Fruit fly (Drosophila melanogaster) whole organism, embryonic: ENCODE measurements around the gene Argp.

Source experiments
- Antp ChIP-seq: fragments of 200-800 bp; sonication (Bioruptor generic); optimal IDR thresholded peaks from 3 replicates; lab custom pipeline; 2016; ENCODE audit warnings: missing biosample characterization, missing genetic modification characterization
- Atf3 ChIP-seq: fragments of 200-800 bp; sonication (Bioruptor generic); optimal IDR thresholded peaks from 3 replicates; lab custom pipeline; 2016; ENCODE audit warnings: missing biosample characterization, missing genetic modification characterization
- CG12236 ChIP-seq: fragments of 200-800 bp; sonication (Bioruptor generic); optimal IDR thresholded peaks from 2 replicates; lab custom pipeline; 2016; ENCODE audit warnings: missing biosample characterization, missing genetic modification characterization
- CG12769 ChIP-seq: fragments of 200-800 bp; sonication (Bioruptor generic); optimal IDR thresholded peaks from 2 replicates; lab custom pipeline; 2019; ENCODE audit warnings: missing biosample characterization, mild to moderate bottlenecking, missing genetic modification characterization, moderate library complexity
- CG14050 ChIP-seq: fragments of 200-800 bp; sonication (Bioruptor generic); IDR thresholded peaks from 3 replicates; pipeline ENCODE4 v1.3.6; 2022; ENCODE audit warnings: missing biosample characterization, missing genetic modification characterization
- CG16779 ChIP-seq: fragments of 200-800 bp; sonication (Bioruptor generic); IDR thresholded peaks from 2 replicates; pipeline ENCODE4 v1.3.6; 2022; ENCODE audit warnings: missing biosample characterization, missing genetic modification characterization
- CG31388 ChIP-seq: fragments of 200-800 bp; sonication (Bioruptor generic); optimal IDR thresholded peaks from 2 replicates; lab custom pipeline; 2016; ENCODE audit warnings: missing biosample characterization, missing genetic modification characterization
- CG3163 ChIP-seq: fragments of 200-800 bp; sonication (Bioruptor generic); optimal IDR thresholded peaks from 3 replicates; lab custom pipeline; 2016; ENCODE audit warnings: missing biosample characterization, missing genetic modification characterization
- CG33213 ChIP-seq: fragments of 200-800 bp; sonication (Bioruptor generic); optimal IDR thresholded peaks from 3 replicates; lab custom pipeline; 2016; ENCODE audit warnings: missing biosample characterization, missing genetic modification characterization
- CG34376 ChIP-seq: fragments of 200-800 bp; sonication (Bioruptor generic); optimal IDR thresholded peaks from 2 replicates; lab custom pipeline; 2018; ENCODE audit warnings: missing biosample characterization, mild to moderate bottlenecking, missing genetic modification characterization
- CG4854 ChIP-seq: fragments of 200-800 bp; sonication (Bioruptor generic); optimal IDR thresholded peaks from 2 replicates; lab custom pipeline; 2016; ENCODE audit warnings: missing biosample characterization, missing genetic modification characterization, inconsistent platforms
- CG5245 ChIP-seq: fragments of 200-800 bp; sonication (Bioruptor generic); optimal IDR thresholded peaks from 3 replicates; lab custom pipeline; 2016; ENCODE audit warnings: missing biosample characterization, missing genetic modification characterization
- CG6254 ChIP-seq: fragments of 200-800 bp; sonication (Bioruptor generic); optimal IDR thresholded peaks from 3 replicates; lab custom pipeline; 2017; ENCODE audit warnings: mild to moderate bottlenecking, missing biosample characterization, missing genetic modification reagents, missing genetic modification characterization
- CG7372 ChIP-seq: fragments of 200-800 bp; sonication (Bioruptor generic); IDR thresholded peaks from 2 replicates; pipeline ENCODE4 v1.3.6; 2022; ENCODE audit warnings: missing biosample characterization, missing genetic modification characterization
- CG7839 ChIP-seq: fragments of 200-800 bp; sonication (Bioruptor generic); optimal IDR thresholded peaks from 3 replicates; lab custom pipeline; 2018; ENCODE audit warnings: missing biosample characterization, mild to moderate bottlenecking, missing genetic modification characterization, moderate library complexity
- CG8924 ChIP-seq: fragments of 200-800 bp; optimal IDR thresholded peaks from 3 replicates; lab custom pipeline; 2019; ENCODE audit warnings: missing biosample characterization, mild to moderate bottlenecking, missing genetic modification characterization, moderate library complexity
- CG8944 ChIP-seq: fragments of 200-800 bp; sonication (Bioruptor generic); optimal IDR thresholded peaks from 3 replicates; lab custom pipeline; 2016; ENCODE audit warnings: missing biosample characterization, missing genetic modification characterization
- CkIIα-i1 ChIP-seq: fragments of 200-800 bp; sonication (Bioruptor generic); IDR thresholded peaks from 2 replicates; pipeline ENCODE4 v1.3.6; 2022; ENCODE audit warnings: missing biosample characterization, missing genetic modification characterization
- Dbx ChIP-seq: fragments of 200-800 bp; sonication (Bioruptor generic); IDR thresholded peaks from 3 replicates; pipeline ENCODE4 v1.3.6; 2022; ENCODE audit warnings: missing biosample characterization, missing genetic modification characterization
- GATAe ChIP-seq: fragments of 200-800 bp; sonication (Bioruptor generic); conservative IDR thresholded peaks from 2 replicates; pipeline ENCODE4 v1.3.6; 2022; ENCODE audit warnings: missing biosample characterization, missing genetic modification characterization
- HLH3B ChIP-seq: fragments of 200-800 bp; sonication (Bioruptor generic); IDR thresholded peaks from 2 replicates; pipeline ENCODE4 v1.3.6; 2022; ENCODE audit warnings: missing biosample characterization, missing genetic modification characterization
- HLH54F ChIP-seq: fragments of 200-800 bp; sonication (Bioruptor generic); optimal IDR thresholded peaks from 3 replicates; lab custom pipeline; 2016; ENCODE audit warnings: missing biosample characterization, missing genetic modification characterization
- Hand ChIP-seq: fragments of 200-800 bp; sonication (Bioruptor generic); optimal IDR thresholded peaks from 2 replicates; lab custom pipeline; 2017; ENCODE audit warnings: mild to moderate bottlenecking, missing biosample characterization, missing genetic modification reagents, missing genetic modification characterization
- Lpt ChIP-seq: fragments of >200 bp; optimal IDR thresholded peaks from 2 replicates; lab custom pipeline; 2018; ENCODE audit warnings: missing biosample characterization, missing genetic modification characterization
- MBD-R2 ChIP-seq: fragments of 200-800 bp; sonication (Bioruptor generic); IDR thresholded peaks from 2 replicates; pipeline ENCODE4 v1.3.6; 2022; ENCODE audit warnings: missing biosample characterization, missing genetic modification characterization
- MTF-1 ChIP-seq: fragments of 200-800 bp; sonication (Bioruptor generic); optimal IDR thresholded peaks from 2 replicates; lab custom pipeline; 2018; ENCODE audit warnings: missing biosample characterization, mild to moderate bottlenecking, missing genetic modification characterization, borderline replicate concordance
- Mrtf ChIP-seq: fragments of 200-800 bp; sonication (Bioruptor generic); IDR thresholded peaks from 3 replicates; pipeline ENCODE4 v1.3.6; 2022; ENCODE audit warnings: missing biosample characterization, missing genetic modification characterization
- Myb ChIP-seq: fragments of 200-800 bp; sonication (Bioruptor generic); optimal IDR thresholded peaks from 2 replicates; lab custom pipeline; 2016; ENCODE audit warnings: missing biosample characterization, missing genetic modification characterization
- NFAT ChIP-seq: fragments of 200-800 bp; sonication (Bioruptor generic); IDR thresholded peaks from 2 replicates; pipeline ENCODE4 v1.3.6; 2022; ENCODE audit warnings: missing biosample characterization, missing genetic modification characterization
- Rx ChIP-seq: fragments of 200-800 bp; sonication (Bioruptor generic); IDR thresholded peaks from 2 replicates; pipeline ENCODE4 v1.3.6; 2022; ENCODE audit warnings: missing biosample characterization, missing genetic modification characterization
- Xrp1 ChIP-seq: fragments of 200-800 bp; sonication (Bioruptor generic); IDR thresholded peaks from 2 replicates; pipeline ENCODE4 v1.3.6; 2022; ENCODE audit warnings: missing biosample characterization, missing genetic modification characterization
- ab ChIP-seq: fragments of 200-800 bp; sonication (Bioruptor generic); optimal IDR thresholded peaks from 2 replicates; lab custom pipeline; 2016; ENCODE audit warnings: missing biosample characterization, missing genetic modification characterization
- az2 ChIP-seq: fragments of 200-800 bp; sonication (Bioruptor generic); optimal IDR thresholded peaks from 3 replicates; lab custom pipeline; 2016; ENCODE audit warnings: missing biosample characterization, missing genetic modification characterization
- cato ChIP-seq: fragments of 200-800 bp; sonication (Bioruptor generic); optimal IDR thresholded peaks from 2 replicates; lab custom pipeline; 2016; ENCODE audit warnings: missing biosample characterization, missing genetic modification characterization, borderline replicate concordance
- da ChIP-seq: fragments of 200-800 bp; sonication (Bioruptor generic); optimal IDR thresholded peaks from 2 replicates; lab custom pipeline; 2016; ENCODE audit warnings: missing biosample characterization, missing genetic modification characterization
- dysf ChIP-seq: fragments of 200-800 bp; sonication (Bioruptor generic); IDR thresholded peaks from 3 replicates; pipeline ENCODE4 v1.3.6; 2022; ENCODE audit warnings: missing biosample characterization, missing genetic modification characterization
- ewg ChIP-seq: fragments of 200-800 bp; sonication (Bioruptor generic); optimal IDR thresholded peaks from 3 replicates; lab custom pipeline; 2017; ENCODE audit warnings: mild to moderate bottlenecking, missing biosample characterization, missing genetic modification reagents, missing genetic modification characterization
- fd64A ChIP-seq: fragments of 200-800 bp; sonication (Bioruptor generic); optimal IDR thresholded peaks from 3 replicates; lab custom pipeline; 2018; ENCODE audit warnings: missing biosample characterization, mild to moderate bottlenecking, missing genetic modification characterization
- ftz-f1 ChIP-seq: fragments of 200-800 bp; sonication (Bioruptor generic); optimal IDR thresholded peaks from 2 replicates; lab custom pipeline; 2016; ENCODE audit warnings: missing biosample characterization, missing genetic modification characterization
- gcm ChIP-seq: fragments of 200-800 bp; sonication (Bioruptor generic); optimal IDR thresholded peaks from 2 replicates; lab custom pipeline; 2019; ENCODE audit warnings: missing biosample characterization, mild to moderate bottlenecking, missing genetic modification characterization, moderate library complexity
- gfzf ChIP-seq: fragments of 200-800 bp; sonication (Bioruptor generic); optimal IDR thresholded peaks from 2 replicates; lab custom pipeline; 2016; ENCODE audit warnings: missing biosample characterization, mild to moderate bottlenecking, missing genetic modification characterization, moderate library complexity
- gsb ChIP-seq: fragments of 200-800 bp; sonication (Bioruptor generic); IDR thresholded peaks from 2 replicates; pipeline ENCODE4 v1.3.6; 2022; ENCODE audit warnings: missing biosample characterization, missing genetic modification characterization
- hkb ChIP-seq, 2 experiments: fragments of 200-800 bp in 1 of 2; fragments of >200 bp in 1 of 2; sonication (Bioruptor generic) in 1 of 2; IDR thresholded peaks in 1 of 2; optimal IDR thresholded peaks in 1 of 2; 2 replicates each; pipeline versions ENCODE4 v1.3.6 to Lab custom; 2017 to 2022; ENCODE audit warnings: missing biosample characterization in 1 of 2, missing genetic modification characterization in 1 of 2
- kni ChIP-seq: fragments of 200-800 bp; sonication (Bioruptor generic); optimal IDR thresholded peaks from 3 replicates; lab custom pipeline; 2017; ENCODE audit warnings: mild to moderate bottlenecking, missing biosample characterization, missing genetic modification reagents, missing genetic modification characterization
- org-1 ChIP-seq: fragments of 200-800 bp; sonication (Bioruptor generic); optimal IDR thresholded peaks from 2 replicates; lab custom pipeline; 2017; ENCODE audit warnings: missing biosample characterization, missing genetic modification characterization
- sna ChIP-seq: fragments of 200-800 bp; sonication (Bioruptor generic); IDR thresholded peaks from 2 replicates; pipeline ENCODE4 v1.3.6; 2022; ENCODE audit warnings: missing biosample characterization, missing genetic modification characterization; ENCODE audit not compliant: partially characterized antibody
- sqz ChIP-seq: fragments of 200-800 bp; sonication (Bioruptor generic); optimal IDR thresholded peaks from 3 replicates; lab custom pipeline; 2018; ENCODE audit warnings: missing biosample characterization, mild to moderate bottlenecking, missing genetic modification characterization
- unpg ChIP-seq: fragments of 200-800 bp; sonication (Bioruptor generic); optimal IDR thresholded peaks from 3 replicates; lab custom pipeline; 2018; ENCODE audit warnings: missing biosample characterization, mild to moderate bottlenecking, missing genetic modification characterization, moderate library complexity
- vvl ChIP-seq: fragments of 200-800 bp; sonication (Bioruptor generic); IDR thresholded peaks from 2 replicates; pipeline ENCODE4 v1.3.6; 2022; ENCODE audit warnings: missing biosample characterization, missing genetic modification characterization
- yki ChIP-seq: fragments of >200 bp; optimal IDR thresholded peaks from 3 replicates; lab custom pipeline; 2018

Gene Argp

DNA sequence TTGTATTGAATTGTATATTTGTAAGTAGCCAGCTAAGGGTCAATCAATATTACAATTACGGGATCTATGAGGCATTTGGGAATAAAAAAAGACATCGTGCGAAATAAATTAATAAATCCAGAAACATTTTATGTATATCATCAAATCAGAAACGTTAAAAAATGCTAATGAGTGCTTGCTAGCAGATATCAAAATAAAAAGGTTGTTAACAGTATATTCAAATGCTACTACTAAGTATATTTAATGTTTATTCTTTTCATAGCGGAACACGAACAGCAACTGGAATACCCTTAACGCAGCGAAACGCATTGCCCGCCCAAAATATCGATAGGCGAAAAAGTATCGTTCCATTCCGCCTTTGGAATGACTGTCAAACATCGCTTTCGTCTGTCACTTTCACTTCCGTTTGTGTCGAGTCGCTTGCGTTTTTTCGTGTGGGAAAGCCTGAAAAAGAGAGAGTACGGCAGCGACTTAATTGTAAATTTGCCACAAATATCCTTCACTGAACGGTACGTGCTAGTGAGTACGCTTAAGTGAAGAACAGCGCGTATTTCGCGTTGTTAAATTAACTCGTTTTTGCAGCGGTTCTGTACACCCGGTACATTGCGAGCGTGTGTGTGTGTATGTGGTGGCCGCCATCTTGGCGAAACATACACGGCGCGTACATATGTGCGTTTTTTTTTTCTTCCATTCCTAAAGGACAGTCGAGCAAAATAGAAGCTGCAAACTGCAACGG lies 48.6 kb downstream of the Argp start, which contains the start of gene B52 (continued):
- TF ChIP-seq CG8944 (no peak), CG16779 (GFP tag; lab: Robert Waterston, UW) (peak; percentile 61), CG3163 (GFP tag; lab: Kevin White, UChicago) (peak; percentile 20), CG34376 (GFP tag; lab: Kevin White, UChicago) (peak; percentile 84), Atf3 (no peak), yki (lab: Kevin White, UChicago) (no peak), fd64A (GFP tag; lab: Kevin White, UChicago) (peak; percentile 76), ewg (peak; percentile 44), CG7839 (tag; lab: Kevin White, UChicago) (no peak), dysf (GFP tag; lab: Robert Waterston, UW) (no peak; the same call in 1 of the 3 replicates), Antp (peak; percentile 48), NFAT (GFP tag; lab: Robert Waterston, UW) (peak; percentile 78; the same call in 1 of the 2 replicates), Mrtf (peak; percentile 49; the same call in 1 of the 3 replicates), Xrp1 (GFP tag; lab: Robert Waterston, UW) (no peak; the same call in 1 of the 2 replicates), ab (peak; percentile 16), HLH3B (peak; percentile 39), sna (GFP tag; lab: Robert Waterston, UW) (no peak), hkb (optimal IDR thresholded peaks at IDR 0.05; lab: Kevin White, UChicago) (no peak), hkb (GFP tag; IDR thresholded peaks at IDR 0.05; lab: Robert Waterston, UW) (peak; percentile 58), CG33213 (GFP tag; lab: Kevin White, UChicago) (peak; percentile 72), gcm (GFP tag; lab: Kevin White, UChicago) (peak; percentile 78), Hand (GFP tag; lab: Kevin White, UChicago) (peak; percentile 61), CG31388 (no peak), CG7372 (no peak; the same call in 1 of the 2 replicates), unpg (GFP tag; lab: Kevin White, UChicago) (peak; percentile 63), az2 (GFP tag; lab: Kevin White, UChicago) (peak; percentile 15), CG12769 (tag; lab: Kevin White, UChicago) (peak; percentile 73), Myb (GFP tag; lab: Kevin White, UChicago) (peak; percentile 35), CkIIα-i1 (GFP tag; lab: Robert Waterston, UW) (no peak), kni (GFP tag; lab: Kevin White, UChicago) (peak; percentile 86), gfzf (peak; percentile 42), CG4854 (GFP tag; lab: Kevin White, UChicago) (no peak), cato (no peak), CG5245 (GFP tag; lab: Kevin White, UChicago) (peak; percentile 15), CG14050 (GFP tag; lab: Robert Waterston, UW) (no peak), gsb (GFP tag; lab: Robert Waterston, UW) (peak; percentile 70), Dbx (peak; percentile 53; the same call in 2 of the 3 replicates), MBD-R2 (GFP tag; lab: Robert Waterston, UW) (peak; percentile 49), MTF-1 (GFP tag; lab: Kevin White, UChicago) (peak; percentile 87), org-1 (peak; percentile 44), HLH54F (GFP tag; lab: Kevin White, UChicago) (peak; percentile 44), ftz-f1 (GFP tag; lab: Kevin White, UChicago) (no peak), vvl (GFP tag; lab: Robert Waterston, UW) (peak; percentile 80), GATAe (GFP tag; lab: Robert Waterston, UW) (no peak), CG12236 (GFP tag; lab: Kevin White, UChicago) (peak; percentile 1), Lpt (GFP tag; lab: Kevin White, UChicago) (no peak), CG8924 (tag; lab: Kevin White, UChicago) (no peak), Rx (GFP tag; lab: Robert Waterston, UW) (peak; percentile 49; the same call in 1 of the 2 replicates), da (GFP tag; lab: Kevin White, UChicago) (peak; percentile 51), sqz (GFP tag; lab: Kevin White, UChicago) (peak; percentile 67), CG6254 (peak; percentile 62)
